Worm (Caenorhabditis elegans) whole organism, young adult: Measurements from ENCODE around the gene ccch-1.

Experiments
- ceh-27 ChIP-seq: fragments of 200-800 bp; sonication (Bioruptor generic); optimal IDR thresholded peaks from 2 replicates; lab custom pipeline; 2018; ENCODE audit warnings: mild to moderate bottlenecking, missing genetic modification characterization, moderate library complexity, missing compliant biosample characterization
- hmg-20 ChIP-seq: fragments of 200-800 bp; sonication (Bioruptor generic); IDR thresholded peaks from 2 replicates; pipeline ENCODE4 v1.3.6; 2022; ENCODE audit warnings: missing genetic modification reagents, missing genetic modification characterization, missing compliant biosample characterization
- lin-35 ChIP-seq, 3 experiments: fragments of 150-350 bp in 2 of 3; sonication (generic microtip) in 1 of 3; optimal IDR thresholded peaks; 2 replicates each; lab custom pipeline; 2014 to 2018; ENCODE audit warnings: missing biosample characterization in 3 of 3, missing genetic modification characterization in 3 of 3, missing genetic modification reagents in 3 of 3
- mel-28 ChIP-seq: sonication (generic microtip); optimal IDR thresholded peaks from 2 replicates; lab custom pipeline; 2016; ENCODE audit warnings: borderline replicate concordance, mild to moderate bottlenecking, missing genetic modification characterization, missing compliant biosample characterization
- rcor-1 ChIP-seq: fragments of 200-800 bp; sonication (Bioruptor generic); IDR thresholded peaks from 2 replicates; pipeline ENCODE4 v1.3.6; 2022; ENCODE audit warnings: missing genetic modification reagents, missing genetic modification characterization, missing compliant biosample characterization
- snpc-4 ChIP-seq, 5 experiments: fragments of 150-350 bp in 1 of 5; sonication (generic microtip) in 4 of 5; optimal IDR thresholded peaks; 2 replicates each; lab custom pipeline; 2014 to 2018; ENCODE audit warnings: missing genetic modification characterization in 5 of 5, missing biosample characterization in 3 of 5, antibody characterized with exemption in 2 of 5, mild to moderate bottlenecking in 2 of 5, missing compliant biosample characterization in 2 of 5, missing genotype in 2 of 5, moderate library complexity in 2 of 5, missing genetic modification reagents in 1 of 5

DNA sequence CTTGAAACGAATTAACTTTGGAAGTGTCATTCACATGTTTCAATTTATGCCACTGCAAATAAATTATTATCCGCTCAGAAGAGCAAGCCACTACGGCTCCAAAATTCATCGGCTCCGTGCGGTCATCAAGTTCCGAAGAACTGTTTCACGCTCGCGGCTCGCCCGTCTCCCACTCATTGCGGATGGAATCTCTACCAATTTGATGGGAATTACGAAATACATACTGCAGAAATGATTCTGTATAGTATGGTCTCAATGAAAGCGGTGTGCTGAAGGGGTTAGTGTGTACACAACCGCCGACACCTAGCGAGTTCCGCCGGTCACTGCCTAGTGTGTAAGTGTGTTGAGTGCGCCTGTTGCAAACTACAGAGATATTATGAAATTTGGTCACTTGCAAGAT lies 57.5 kb downstream of the ccch-1 start:
- TF ChIP-seq hmg-20 (GFP tag; lab: Robert Waterston, UW) (peak; percentile 43; the same call in 1 of the 2 replicates), rcor-1 (GFP tag; lab: Robert Waterston, UW) (peak; percentile 68), mel-28 (tag; lab: Kevin White, UChicago) (no peak), lin-35 (GFP tag; optimal IDR thresholded peaks at IDR 0.05; lab: Kevin White, UChicago) (no peak), ceh-27 (GFP tag; lab: Kevin White, UChicago) (no peak), snpc-4 (GFP tag; optimal IDR thresholded peaks at IDR 0.05; lab: Kevin White, UChicago) (peak; percentile 91), snpc-4 (tag; optimal IDR thresholded peaks at IDR 0.05; lab: Kevin White, UChicago) (peak; percentile 90 to 97 (median 93))
